Worm (Caenorhabditis elegans) whole organism, L4 larva: ENCODE data around the gene wdr-60.

Source experiments
- F10B5.3 ChIP-seq: sonication (generic microtip); optimal IDR thresholded peaks from 2 replicates; lab custom pipeline; 2016; ENCODE audit warnings: mild to moderate bottlenecking, missing genetic modification characterization, missing compliant biosample characterization
- T20F7.1 ChIP-seq: fragments of 200-800 bp; sonication (Bioruptor generic); optimal IDR thresholded peaks from 2 replicates; lab custom pipeline; 2018; ENCODE audit warnings: mild to moderate bottlenecking, missing genetic modification characterization, missing compliant biosample characterization
- Y105C5A.15 ChIP-seq: fragments of 200-800 bp; sonication (Bioruptor generic); IDR thresholded peaks from 2 replicates; pipeline ENCODE4 v1.3.6; 2022; ENCODE audit warnings: missing genetic modification characterization, missing compliant biosample characterization
- Y75B8A.6 ChIP-seq: fragments of 200-800 bp; sonication (Bioruptor generic); IDR thresholded peaks from 2 replicates; pipeline ENCODE4 v1.3.6; 2022; ENCODE audit warnings: missing genetic modification reagents, missing genetic modification characterization, missing compliant biosample characterization
- aha-1 ChIP-seq: fragments of 150-350 bp; peaks from one replicate; lab custom pipeline; 2014; ENCODE audit warnings: missing biosample characterization, missing genetic modification characterization
- ama-1 ChIP-seq: fragments of 150-350 bp; optimal IDR thresholded peaks from 2 replicates; lab custom pipeline; 2014; ENCODE audit warnings: inconsistent platforms, mixed read lengths
- ceh-28 ChIP-seq: fragments of 150-350 bp; optimal IDR thresholded peaks from 2 replicates; lab custom pipeline; 2014; ENCODE audit warnings: missing biosample characterization, missing genetic modification reagents, missing genetic modification characterization
- ceh-32 ChIP-seq: sonication (generic microtip); optimal IDR thresholded peaks from 2 replicates; lab custom pipeline; 2016; ENCODE audit warnings: mild to moderate bottlenecking, missing genetic modification characterization, missing compliant biosample characterization; ENCODE audit not compliant: poor library complexity
- ctbp-1 ChIP-seq: fragments of 200-800 bp; sonication (Bioruptor generic); IDR thresholded peaks from 2 replicates; pipeline ENCODE4 v1.3.6; 2022; ENCODE audit warnings: missing genetic modification reagents, missing genetic modification characterization, missing compliant biosample characterization
- daf-12 ChIP-seq: fragments of 150-350 bp; optimal IDR thresholded peaks from 2 replicates; lab custom pipeline; 2014; ENCODE audit warnings: missing biosample characterization, missing genetic modification reagents, missing genetic modification characterization
- dpl-1 ChIP-seq: fragments of 150-350 bp; optimal IDR thresholded peaks from 2 replicates; lab custom pipeline; 2014; ENCODE audit warnings: missing biosample characterization, missing genetic modification reagents, missing genetic modification characterization
- duxl-1 ChIP-seq: sonication (generic microtip); optimal IDR thresholded peaks from 2 replicates; lab custom pipeline; 2016; ENCODE audit warnings: mild to moderate bottlenecking, missing genetic modification characterization, moderate library complexity, missing compliant biosample characterization; ENCODE audit not compliant: poor library complexity
- gei-8 ChIP-seq: fragments of 200-800 bp; sonication (Bioruptor generic); optimal IDR thresholded peaks from 2 replicates; lab custom pipeline; 2018; ENCODE audit warnings: mild to moderate bottlenecking, missing genetic modification characterization, missing compliant biosample characterization
- hmg-1.1 ChIP-seq: fragments of 200-800 bp; sonication (Bioruptor generic); IDR thresholded peaks from 2 replicates; pipeline ENCODE4 v1.3.6; 2022; ENCODE audit warnings: missing genetic modification reagents, missing genetic modification characterization, missing compliant biosample characterization
- jun-1 ChIP-seq: fragments of 150-350 bp; optimal IDR thresholded peaks from 2 replicates; lab custom pipeline; 2014; ENCODE audit warnings: missing biosample characterization, missing genetic modification reagents, missing genetic modification characterization
- lin-15B ChIP-seq: fragments of 150-350 bp; sonication (generic microtip); optimal IDR thresholded peaks from 3 replicates; lab custom pipeline; 2014; ENCODE audit warnings: missing biosample characterization, missing genetic modification characterization
- lin-29 ChIP-seq: fragments of 200-800 bp; sonication (Bioruptor generic); IDR thresholded peaks from 2 replicates; pipeline ENCODE4 v1.3.6; 2022; ENCODE audit warnings: missing genetic modification reagents, missing genetic modification characterization, missing compliant biosample characterization
- lin-38 ChIP-seq: fragments of 200-800 bp; sonication (Bioruptor generic); IDR thresholded peaks from 2 replicates; pipeline ENCODE4 v1.3.6; 2022; ENCODE audit warnings: missing genetic modification reagents, missing genetic modification characterization, missing compliant biosample characterization
- mdt-29 ChIP-seq: fragments of 200-800 bp; sonication (Bioruptor generic); IDR thresholded peaks from 2 replicates; pipeline ENCODE4 v1.3.6; 2022; ENCODE audit warnings: missing genetic modification reagents, missing genetic modification characterization, missing compliant biosample characterization
- nhr-102 ChIP-seq: sonication (generic microtip); optimal IDR thresholded peaks from 2 replicates; lab custom pipeline; 2016; ENCODE audit warnings: mild to moderate bottlenecking, missing genetic modification characterization, moderate library complexity, missing compliant biosample characterization
- nhr-237 ChIP-seq: sonication (generic microtip); optimal IDR thresholded peaks from 2 replicates; lab custom pipeline; 2017; ENCODE audit warnings: missing biosample characterization, missing genetic modification characterization
- nhr-25 ChIP-seq: sonication (generic microtip); optimal IDR thresholded peaks from 2 replicates; lab custom pipeline; 2017; ENCODE audit warnings: missing genetic modification characterization, mild to moderate bottlenecking, missing compliant biosample characterization, antibody characterized with exemption, moderate library complexity, borderline replicate concordance; ENCODE audit not compliant: insufficient read depth
- nhr-6 ChIP-seq: fragments of 150-350 bp; optimal IDR thresholded peaks from 2 replicates; lab custom pipeline; 2014; ENCODE audit warnings: missing biosample characterization, missing genetic modification characterization
- sdz-12 ChIP-seq: fragments of 200-800 bp; sonication (Bioruptor generic); optimal IDR thresholded peaks from 2 replicates; lab custom pipeline; 2018; ENCODE audit warnings: mild to moderate bottlenecking, missing genetic modification characterization, missing compliant biosample characterization
- set-16 ChIP-seq: fragments of 200-800 bp; sonication (Bioruptor generic); IDR thresholded peaks from 2 replicates; pipeline ENCODE4 v1.3.6; 2022; ENCODE audit warnings: missing genetic modification reagents, missing genetic modification characterization, missing compliant biosample characterization
- skn-1 ChIP-seq: fragments of 150-350 bp; optimal IDR thresholded peaks from 2 replicates; lab custom pipeline; 2014; ENCODE audit warnings: missing biosample characterization, missing genetic modification characterization
- snpc-1.2 ChIP-seq: fragments of 200-800 bp; sonication (Bioruptor generic); IDR thresholded peaks from 2 replicates; pipeline ENCODE4 v1.3.6; 2022; ENCODE audit warnings: missing genetic modification reagents, missing genetic modification characterization, missing compliant biosample characterization
- tag-97 ChIP-seq: fragments of 200-800 bp; sonication (Bioruptor generic); IDR thresholded peaks from 2 replicates; pipeline ENCODE4 v1.3.6; 2022; ENCODE audit warnings: missing genetic modification characterization, missing compliant biosample characterization
- zfp-3 ChIP-seq: fragments of 200-800 bp; sonication (Bioruptor generic); conservative IDR thresholded peaks from 2 replicates; pipeline ENCODE4 v1.3.6; 2022; ENCODE audit warnings: missing genetic modification reagents, missing genetic modification characterization, missing compliant biosample characterization
- zip-11 ChIP-seq: fragments of 200-800 bp; sonication (Bioruptor generic); IDR thresholded peaks from 2 replicates; pipeline ENCODE4 v1.3.6; 2022; ENCODE audit warnings: missing genetic modification characterization, missing compliant biosample characterization
- zip-2 ChIP-seq: fragments of 150-350 bp; optimal IDR thresholded peaks from 2 replicates; lab custom pipeline; 2014; ENCODE audit warnings: missing biosample characterization, missing genetic modification characterization
- ztf-11 ChIP-seq: fragments of 150-350 bp; optimal IDR thresholded peaks from 2 replicates; lab custom pipeline; 2014; ENCODE audit warnings: missing biosample characterization, missing genetic modification characterization
- ztf-7 ChIP-seq: fragments of 150-350 bp; optimal IDR thresholded peaks from 2 replicates; lab custom pipeline; 2014; ENCODE audit warnings: missing biosample characterization, missing genetic modification characterization

Gene wdr-60

ce11 chrIII:5018116-5018689, 31.2 kb downstream of the wdr-60 start, which contains the start of gene wip-1 (continued):
- TF ChIP-seq ctbp-1 (GFP tag; lab: Robert Waterston, UW), result peak; percentile 96
- no peak for TF ChIP-seq skn-1 (tag; lab: Kevin White, UChicago)
- peak; percentile 60 for TF ChIP-seq nhr-237 (tag; lab: Kevin White, UChicago)
- TF ChIP-seq ama-1 (lab: Kevin White, UChicago), result peak; percentile 36
- peak; percentile 65 for TF ChIP-seq lin-15B (tag; lab: Kevin White, UChicago)
- TF ChIP-seq zfp-3 (GFP tag; lab: Robert Waterston, UW), result peak; percentile 94
- peak; percentile 95 for TF ChIP-seq jun-1 (tag; lab: Kevin White, UChicago)
- peak; percentile 93 for TF ChIP-seq F10B5.3 (tag; lab: Kevin White, UChicago)
- peak; percentile 100 for TF ChIP-seq aha-1 (tag; lab: Kevin White, UChicago)
- TF ChIP-seq lin-29, result peak; percentile 91
- TF ChIP-seq zip-11, result no peak
- TF ChIP-seq duxl-1 (tag; lab: Kevin White, UChicago), result peak; percentile 94
- TF ChIP-seq mdt-29, result peak; percentile 82
- TF ChIP-seq ztf-7, result peak; percentile 93
- TF ChIP-seq nhr-25, result peak; percentile 95
- TF ChIP-seq zip-2, result peak; percentile 88
- no peak for TF ChIP-seq tag-97 (GFP tag; lab: Robert Waterston, UW)

ce11 chrIII:5020924-5021323, 33.9 kb downstream of the wdr-60 start, which contains the start of gene mdt-11:
TSS of gene mdt-11 (plus strand) at chrIII:5021224.
- TF ChIP-seq aha-1 (tag; lab: Kevin White, UChicago) (peak; percentile 55), snpc-1.2 (GFP tag; lab: Robert Waterston, UW) (no peak), Y75B8A.6 (GFP tag; lab: Robert Waterston, UW) (no peak), nhr-6 (tag; lab: Kevin White, UChicago) (no peak)

- TF ChIP-seq zip-11 (no peak), nhr-6 (tag; lab: Kevin White, UChicago) (no peak), ctbp-1 (GFP tag; lab: Robert Waterston, UW) (no peak), lin-38 (GFP tag; lab: Robert Waterston, UW) (no peak), set-16 (GFP tag; lab: Robert Waterston, UW) (no peak), T20F7.1 (no peak), hmg-1.1 (GFP tag; lab: Robert Waterston, UW) (no peak), gei-8 (GFP tag; lab: Kevin White, UChicago) (no peak), ztf-11 (tag; lab: Kevin White, UChicago) (no peak), dpl-1 (GFP tag; lab: Kevin White, UChicago) (no peak), daf-12 (tag; lab: Kevin White, UChicago) (no peak), nhr-102 (tag; lab: Kevin White, UChicago) (no peak), Y105C5A.15 (no peak), zip-2 (no peak), ceh-32 (tag; lab: Kevin White, UChicago) (no peak), ceh-28 (tag; lab: Kevin White, UChicago) (no peak), ztf-7 (no peak)
- TF ChIP-seq, all 104 proteins: peak for 0
Observed at ce11 chrIII:5021689-5022088, 34.7 kb downstream of the wdr-60 start, which contains the start of gene R144.3. TSS of gene R144.3 (plus strand) at chrIII:5021989.

- TF ChIP-seq aha-1 (tag; lab: Kevin White, UChicago), result peak; percentile 19
- TF ChIP-seq sdz-12 (GFP tag; lab: Kevin White, UChicago), result no peak
Observed at ce11 chrIII:5022964-5023363, 36.0 kb downstream of the wdr-60 start, which contains the start of gene R144.13. TSS of gene R144.13 (plus strand) at chrIII:5023264.

- no peak for TF ChIP-seq ztf-11 (tag; lab: Kevin White, UChicago)
- TF ChIP-seq aha-1 (tag; lab: Kevin White, UChicago), result peak; percentile 92
Observed at ce11 chrIII:5023642-5024041, 36.6 kb downstream of the wdr-60 start.
